Fruit fly (Drosophila melanogaster): ENCODE data around the gene Elo68alpha.

The Elo68alpha gene

dm6 chr3L:11084557-11085231 is 18.1 kb downstream of the Elo68alpha start:
- TF ChIP-seq CG32264 (GFP tag; optimal IDR thresholded peaks at IDR 0.05) = peak; percentile 56
- no peak for TF ChIP-seq CrebA (GFP tag; optimal IDR thresholded peaks at IDR 0.05; ENCODE audit: borderline replicate concordance)
- TF ChIP-seq foxo (GFP tag; optimal IDR thresholded peaks at IDR 0.05) = no peak
- peak; percentile 70 for TF ChIP-seq psq (GFP tag; optimal IDR thresholded peaks at IDR 0.05)
- no peak for TF ChIP-seq GATAd (GFP tag; optimal IDR thresholded peaks at IDR 0.05)
- peak; percentile 95 for TF ChIP-seq sv (GFP tag; optimal IDR thresholded peaks at IDR 0.05)
- peak; percentile 87 for TF ChIP-seq OdsH (GFP tag; optimal IDR thresholded peaks at IDR 0.05)
- peak; percentile 88 for TF ChIP-seq rgr (GFP tag; optimal IDR thresholded peaks at IDR 0.05)
- no peak for TF ChIP-seq fru (GFP tag; optimal IDR thresholded peaks at IDR 0.05)
- TF ChIP-seq br (GFP tag; optimal IDR thresholded peaks at IDR 0.05) = peak; percentile 74
- peak; percentile 49 for TF ChIP-seq woc (GFP tag; optimal IDR thresholded peaks at IDR 0.05)
- TF ChIP-seq sage (GFP tag; optimal IDR thresholded peaks at IDR 0.05) = peak; percentile 51
- TF ChIP-seq ey (GFP tag; optimal IDR thresholded peaks at IDR 0.05) = peak; percentile 89
- no peak for TF ChIP-seq Jra (GFP tag; optimal IDR thresholded peaks at IDR 0.05)

- no peak for TF ChIP-seq CG32264 (GFP tag; optimal IDR thresholded peaks at IDR 0.05)
- peak; percentile 87 for TF ChIP-seq rgr (GFP tag; optimal IDR thresholded peaks at IDR 0.05)
- no peak for TF ChIP-seq HLH106 (tag; optimal IDR thresholded peaks at IDR 0.05)
- TF ChIP-seq psq (GFP tag; optimal IDR thresholded peaks at IDR 0.05) = peak; percentile 60
These were observed 19.2 kb downstream of the Elo68alpha start for dm6 chr3L:11083605-11084004.

- TF ChIP-seq sv (GFP tag; optimal IDR thresholded peaks at IDR 0.05) = peak; percentile 24
- TF ChIP-seq Hr78 (GFP tag; optimal IDR thresholded peaks at IDR 0.05) = no peak
- TF ChIP-seq Vsx2 (GFP tag; optimal IDR thresholded peaks at IDR 0.05; ENCODE audit: partially characterized antibody) = no peak
- TF ChIP-seq Hr83 (GFP tag; optimal IDR thresholded peaks at IDR 0.05; ENCODE audit: poor library complexity, severe bottlenecking) = no peak
- TF ChIP-seq psq (GFP tag; optimal IDR thresholded peaks at IDR 0.05) = peak; percentile 54
- TF ChIP-seq CG32264 (GFP tag; optimal IDR thresholded peaks at IDR 0.05) = no peak
- no peak for TF ChIP-seq rgr (GFP tag; optimal IDR thresholded peaks at IDR 0.05)
- no peak for TF ChIP-seq OdsH (GFP tag; optimal IDR thresholded peaks at IDR 0.05)
- TF ChIP-seq foxo (GFP tag; optimal IDR thresholded peaks at IDR 0.05) = no peak
- no peak for TF ChIP-seq ey (GFP tag; optimal IDR thresholded peaks at IDR 0.05)
- TF ChIP-seq Sp1 (GFP tag; optimal IDR thresholded peaks at IDR 0.05) = no peak
- TF ChIP-seq tai (GFP tag; optimal IDR thresholded peaks at IDR 0.05) = no peak
- TF ChIP-seq Dif (GFP tag; optimal IDR thresholded peaks at IDR 0.05; ENCODE audit: partially characterized antibody) = no peak
- TF ChIP-seq CG9705 (GFP tag; optimal IDR thresholded peaks at IDR 0.05) = no peak
- TF ChIP-seq Myc (optimal IDR thresholded peaks at IDR 0.05) = peak; percentile 55
- no peak for TF ChIP-seq fru (GFP tag; optimal IDR thresholded peaks at IDR 0.05)
- TF ChIP-seq Rel (GFP tag; optimal IDR thresholded peaks at IDR 0.05) = no peak
- no peak for TF ChIP-seq Rel (tag; optimal IDR thresholded peaks at IDR 0.05)
- TF ChIP-seq brk (GFP tag; optimal IDR thresholded peaks at IDR 0.05) = no peak
- no peak for TF ChIP-seq Jra (GFP tag; optimal IDR thresholded peaks at IDR 0.05)
- no peak for TF ChIP-seq woc (GFP tag; optimal IDR thresholded peaks at IDR 0.05)
- peak; percentile 51 for TF ChIP-seq dsf (GFP tag; optimal IDR thresholded peaks at IDR 0.05; ENCODE audit: borderline replicate concordance)
These were observed 28.6 kb downstream of the Elo68alpha start, which contains the start of the genes Pfdn2 and Noc1 for dm6 chr3L:11074043-11074853. Gene Pfdn2, minus strand, starts transcription at chr3L:11074388. Gene Noc1, plus strand, starts transcription at chr3L:11074769.

- TF ChIP-seq Jra (GFP tag; optimal IDR thresholded peaks at IDR 0.05) (no peak), woc (GFP tag; optimal IDR thresholded peaks at IDR 0.05) (no peak), Vsx2 (GFP tag; optimal IDR thresholded peaks at IDR 0.05; ENCODE audit: partially characterized antibody) (no peak), usp (GFP tag; optimal IDR thresholded peaks at IDR 0.05) (no peak), tai (GFP tag; optimal IDR thresholded peaks at IDR 0.05) (no peak), fru (GFP tag; optimal IDR thresholded peaks at IDR 0.05) (no peak), foxo (GFP tag; optimal IDR thresholded peaks at IDR 0.05) (no peak), psq (GFP tag; optimal IDR thresholded peaks at IDR 0.05) (no peak), HLH106 (tag; optimal IDR thresholded peaks at IDR 0.05) (no peak)
These were observed 31.8 kb downstream of the Elo68alpha start for dm6 chr3L:11071057-11071456.

DNA sequence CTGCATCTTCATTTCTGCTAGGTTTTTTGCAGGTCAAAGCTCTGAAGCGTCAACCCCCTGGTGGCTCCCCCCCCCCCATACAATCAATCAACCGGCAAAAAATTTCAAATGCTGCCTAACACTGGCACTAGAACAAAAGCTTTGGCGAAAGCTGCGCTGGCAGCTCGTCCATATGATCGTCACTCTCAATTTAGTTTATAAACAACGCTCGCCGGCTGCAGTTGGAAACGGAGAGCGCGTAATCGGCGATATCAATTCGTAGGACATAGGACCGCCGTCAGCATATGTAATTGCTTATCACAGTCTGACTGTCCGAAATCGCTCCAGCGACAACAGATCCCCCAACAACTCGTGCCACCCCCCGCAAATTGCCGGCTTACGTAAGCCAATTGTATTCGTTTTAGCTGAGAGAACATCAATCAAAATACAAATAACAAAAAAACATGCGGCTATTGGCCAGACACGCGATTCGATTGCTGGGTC is 32.4 kb downstream of the Elo68alpha start, which contains the start of gene Mocs1:
Mocs1 (plus strand) TSS at position 155 of the 483 bp plus-strand sequence.
- TF ChIP-seq Rel (GFP tag; optimal IDR thresholded peaks at IDR 0.05) (no peak), Rel (tag; optimal IDR thresholded peaks at IDR 0.05) (peak; percentile 24), Sp1 (GFP tag; optimal IDR thresholded peaks at IDR 0.05) (peak; percentile 31), foxo (GFP tag; optimal IDR thresholded peaks at IDR 0.05) (peak in 1 of 2 experiments; percentile 43), psq (GFP tag; optimal IDR thresholded peaks at IDR 0.05) (no peak), Dfd (GFP tag; optimal IDR thresholded peaks at IDR 0.05) (no peak), Hnf4 (GFP tag; optimal IDR thresholded peaks at IDR 0.05) (peak; percentile 49), jim (GFP tag; optimal IDR thresholded peaks at IDR 0.05) (peak; percentile 11), Hr83 (GFP tag; optimal IDR thresholded peaks at IDR 0.05; ENCODE audit: poor library complexity, severe bottlenecking) (peak; percentile 77), rgr (GFP tag; optimal IDR thresholded peaks at IDR 0.05) (peak; percentile 56), OdsH (GFP tag; optimal IDR thresholded peaks at IDR 0.05) (peak; percentile 14), woc (GFP tag; optimal IDR thresholded peaks at IDR 0.05) (no peak), Dif (GFP tag; optimal IDR thresholded peaks at IDR 0.05; ENCODE audit: partially characterized antibody) (peak; percentile 47), br (GFP tag; optimal IDR thresholded peaks at IDR 0.05) (no peak)
